Worm (Caenorhabditis elegans) whole organism, L2 larva: Measurements from ENCODE around the gene dmsr-12.

Source experiments
- C34F6.9 ChIP-seq: fragments of 150-350 bp; optimal IDR thresholded peaks from 2 replicates; lab custom pipeline; 2014; ENCODE audit warnings: missing biosample characterization, missing genetic modification characterization
- F13H6.1 ChIP-seq: sonication (generic microtip); optimal IDR thresholded peaks from 2 replicates; lab custom pipeline; 2016; ENCODE audit warnings: missing genetic modification characterization, missing compliant biosample characterization
- R02D3.7 ChIP-seq: fragments of 150-350 bp; optimal IDR thresholded peaks from 2 replicates; lab custom pipeline; 2014; ENCODE audit warnings: missing biosample characterization, missing genetic modification characterization
- Y55F3AM.14 ChIP-seq: fragments of 200-800 bp; sonication (Bioruptor generic); optimal IDR thresholded peaks from 2 replicates; lab custom pipeline; 2018; ENCODE audit warnings: mild to moderate bottlenecking, missing genetic modification characterization, missing compliant biosample characterization
- alr-1 ChIP-seq: fragments of 150-350 bp; optimal IDR thresholded peaks from 2 replicates; lab custom pipeline; 2014; ENCODE audit warnings: missing biosample characterization, missing genetic modification characterization
- aly-2 ChIP-seq: fragments of 150-350 bp; optimal IDR thresholded peaks from 2 replicates; lab custom pipeline; 2014; ENCODE audit warnings: missing biosample characterization, missing genetic modification characterization
- ama-1 ChIP-seq: fragments of 150-350 bp; optimal IDR thresholded peaks from 2 replicates; lab custom pipeline; 2018; ENCODE audit warnings: inconsistent platforms
- blmp-1 ChIP-seq: sonication (generic microtip); optimal IDR thresholded peaks from 2 replicates; lab custom pipeline; 2017; ENCODE audit warnings: missing genetic modification characterization, mild to moderate bottlenecking, missing compliant biosample characterization, antibody characterized with exemption, moderate library complexity; ENCODE audit not compliant: insufficient read depth
- ceh-16 ChIP-seq: fragments of 150-350 bp; optimal IDR thresholded peaks from 2 replicates; lab custom pipeline; 2014; ENCODE audit warnings: missing biosample characterization, missing genetic modification characterization
- crh-2 ChIP-seq: sonication (generic microtip); optimal IDR thresholded peaks from 2 replicates; lab custom pipeline; 2017; ENCODE audit warnings: missing biosample characterization, missing genetic modification characterization
- dmd-4 ChIP-seq: sonication (generic microtip); optimal IDR thresholded peaks from 2 replicates; lab custom pipeline; 2017; ENCODE audit warnings: missing biosample characterization, missing genetic modification characterization
- elt-1 ChIP-seq: fragments of 150-350 bp; optimal IDR thresholded peaks from 2 replicates; lab custom pipeline; 2014; ENCODE audit warnings: missing biosample characterization, missing genetic modification characterization
- gmeb-1 ChIP-seq: fragments of 150-350 bp; optimal IDR thresholded peaks from 2 replicates; lab custom pipeline; 2014; ENCODE audit warnings: missing biosample characterization, missing genetic modification characterization
- lin-11 ChIP-seq: fragments of 150-350 bp; sonication (generic microtip); optimal IDR thresholded peaks from 2 replicates; lab custom pipeline; 2014; ENCODE audit warnings: missing biosample characterization, missing genetic modification characterization, inconsistent platforms, mixed read lengths
- lin-13 ChIP-seq: fragments of 150-350 bp; optimal IDR thresholded peaks from 2 replicates; lab custom pipeline; 2014; ENCODE audit warnings: missing biosample characterization, missing genetic modification reagents, missing genetic modification characterization
- lsy-2 ChIP-seq, 2 experiments: fragments of 150-350 bp in 1 of 2; sonication (generic microtip) in 1 of 2; optimal IDR thresholded peaks; 2 replicates each; lab custom pipeline; 2014 to 2017; ENCODE audit warnings: missing biosample characterization in 2 of 2, missing genetic modification characterization in 2 of 2
- mab-5 ChIP-seq: fragments of 150-350 bp; optimal IDR thresholded peaks from 2 replicates; lab custom pipeline; 2014; ENCODE audit warnings: missing biosample characterization, missing genetic modification characterization
- mbf-1 ChIP-seq: sonication (generic microtip); optimal IDR thresholded peaks from 2 replicates; lab custom pipeline; 2017; ENCODE audit warnings: missing biosample characterization, missing genetic modification characterization
- mdl-1 ChIP-seq, 2 experiments: fragments of 150-350 bp in 1 of 2; sonication (generic microtip) in 1 of 2; optimal IDR thresholded peaks; 2 replicates each; lab custom pipeline; 2017; ENCODE audit warnings: missing biosample characterization in 2 of 2, missing genetic modification characterization in 2 of 2
- nhr-10 ChIP-seq: sonication (generic microtip); optimal IDR thresholded peaks from 2 replicates; lab custom pipeline; 2017; ENCODE audit warnings: missing biosample characterization, missing genetic modification characterization
- nhr-11 ChIP-seq: fragments of 150-350 bp; optimal IDR thresholded peaks from 2 replicates; lab custom pipeline; 2014; ENCODE audit warnings: missing biosample characterization, missing genetic modification characterization
- nhr-12 ChIP-seq: fragments of 150-350 bp; optimal IDR thresholded peaks from 2 replicates; lab custom pipeline; 2014; ENCODE audit warnings: missing biosample characterization, missing genetic modification characterization
- nhr-237 ChIP-seq: fragments of 150-350 bp; optimal IDR thresholded peaks from 2 replicates; lab custom pipeline; 2014; ENCODE audit warnings: missing biosample characterization, missing genetic modification characterization
- nhr-6 ChIP-seq: fragments of 150-350 bp; optimal IDR thresholded peaks from 2 replicates; lab custom pipeline; 2014; ENCODE audit warnings: missing biosample characterization, missing genetic modification characterization
- nhr-77 ChIP-seq: fragments of 150-350 bp; optimal IDR thresholded peaks from 2 replicates; lab custom pipeline; 2014; ENCODE audit warnings: missing biosample characterization, missing genetic modification characterization
- peb-1 ChIP-seq: fragments of 150-350 bp; optimal IDR thresholded peaks from 2 replicates; lab custom pipeline; 2014; ENCODE audit warnings: missing biosample characterization, missing genetic modification characterization
- sem-4 ChIP-seq: fragments of 150-350 bp; optimal IDR thresholded peaks from 2 replicates; lab custom pipeline; 2014; ENCODE audit warnings: missing biosample characterization, missing genetic modification reagents, missing genetic modification characterization
- skn-1 ChIP-seq: sonication (generic microtip); optimal IDR thresholded peaks from 2 replicates; lab custom pipeline; 2017; ENCODE audit warnings: missing biosample characterization, missing genetic modification characterization
- unc-39 ChIP-seq: fragments of 150-350 bp; optimal IDR thresholded peaks from 2 replicates; lab custom pipeline; 2014; ENCODE audit warnings: missing biosample characterization, missing genetic modification characterization
- unc-55 ChIP-seq: fragments of 150-350 bp; sonication (generic microtip); optimal IDR thresholded peaks from 3 replicates; lab custom pipeline; 2014; ENCODE audit warnings: missing biosample characterization, missing genetic modification reagents, missing genetic modification characterization
- unc-62 ChIP-seq: fragments of 150-350 bp; optimal IDR thresholded peaks from 2 replicates; lab custom pipeline; 2014; ENCODE audit warnings: missing biosample characterization, missing genetic modification reagents, missing genetic modification characterization
- zag-1 ChIP-seq: fragments of 150-350 bp; optimal IDR thresholded peaks from 2 replicates; lab custom pipeline; 2014; ENCODE audit warnings: missing biosample characterization, missing genetic modification characterization
- ztf-1 ChIP-seq: fragments of 200-800 bp; sonication (Bioruptor generic); conservative IDR thresholded peaks from 2 replicates; pipeline ENCODE4 v1.3.6; 2022; ENCODE audit warnings: missing genetic modification characterization, missing compliant biosample characterization
- ztf-11 ChIP-seq: sonication (generic microtip); optimal IDR thresholded peaks from 2 replicates; lab custom pipeline; 2017; ENCODE audit warnings: missing biosample characterization, missing genetic modification characterization

Gene dmsr-12

ce11 chrV:6764972-6765371 is 41.3 kb downstream of the dmsr-12 start, which contains the start of gene bbs-8:
Gene bbs-8 (minus strand): TSS chrV:6765072.
- TF ChIP-seq sem-4 (no peak), nhr-6 (tag; lab: Kevin White, UChicago) (no peak), nhr-237 (tag; lab: Kevin White, UChicago) (no peak), ama-1 (lab: Kevin White, UChicago) (no peak), zag-1 (tag; lab: Kevin White, UChicago) (no peak), aly-2 (no peak), gmeb-1 (tag; lab: Kevin White, UChicago) (no peak), nhr-77 (no peak)

- TF ChIP-seq ztf-11 (tag; lab: Kevin White, UChicago) (no peak), peb-1 (tag; lab: Kevin White, UChicago) (no peak), unc-39 (no peak), nhr-12 (tag; lab: Kevin White, UChicago) (no peak), skn-1 (tag; lab: Kevin White, UChicago) (no peak), Y55F3AM.14 (GFP tag; lab: Kevin White, UChicago) (no peak), elt-1 (tag; lab: Kevin White, UChicago) (no peak), F13H6.1 (tag; lab: Kevin White, UChicago) (no peak), ztf-1 (GFP tag; lab: Robert Waterston, UW) (no peak), nhr-6 (tag; lab: Kevin White, UChicago) (no peak), unc-62 (no peak), nhr-11 (tag; lab: Kevin White, UChicago) (no peak), dmd-4 (tag; lab: Kevin White, UChicago) (no peak), R02D3.7 (tag; lab: Kevin White, UChicago) (no peak), lin-13 (GFP tag; lab: Kevin White, UChicago) (no peak), crh-2 (tag; lab: Kevin White, UChicago) (no peak)
Observed at ce11 chrV:6762361-6762760, 43.9 kb downstream of the dmsr-12 start, which contains the start of gene T25F10.4. Gene T25F10.4 (minus strand): TSS chrV:6762461.

DNA sequence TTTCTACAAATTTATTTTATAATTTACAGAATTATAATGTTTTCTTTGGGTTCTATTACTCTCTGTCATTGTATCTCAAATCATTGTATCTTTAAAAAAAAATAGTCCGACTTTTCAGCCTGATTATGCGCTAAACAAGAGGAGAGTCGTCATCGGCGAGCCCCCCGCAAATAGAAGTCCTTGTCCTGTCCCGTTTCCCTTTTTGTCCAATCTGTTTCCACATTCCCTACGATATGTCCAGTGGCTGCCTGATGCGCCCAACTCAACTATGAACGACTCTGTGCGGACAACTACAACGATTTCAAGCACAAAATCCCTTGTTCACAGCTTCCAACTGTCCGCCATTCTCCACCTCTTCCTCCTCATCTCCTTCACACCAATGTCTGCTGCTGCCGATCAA is 48.2 kb downstream of the dmsr-12 start, which contains the start of gene dbl-1:
TSS of gene dbl-1 (plus strand) at position 119 of the 400 bp plus-strand sequence.
- no peak for TF ChIP-seq blmp-1
- no peak for TF ChIP-seq nhr-10 (tag; lab: Kevin White, UChicago)
- TF ChIP-seq lsy-2 (tag; optimal IDR thresholded peaks at IDR 0.05; lab: Kevin White, UChicago), result no peak
- no peak for TF ChIP-seq crh-2 (tag; lab: Kevin White, UChicago)
- no peak for TF ChIP-seq ceh-16 (tag; lab: Kevin White, UChicago)
- TF ChIP-seq mbf-1 (tag; lab: Kevin White, UChicago), result no peak
- TF ChIP-seq peb-1 (tag; lab: Kevin White, UChicago), result no peak
- TF ChIP-seq C34F6.9, result no peak
- TF ChIP-seq mdl-1 (tag; optimal IDR thresholded peaks at IDR 0.05; lab: Kevin White, UChicago), result no peak
- no peak for TF ChIP-seq sem-4
- no peak for TF ChIP-seq skn-1 (tag; lab: Kevin White, UChicago)
- no peak for TF ChIP-seq F13H6.1 (tag; lab: Kevin White, UChicago)
- no peak for TF ChIP-seq alr-1 (tag; lab: Kevin White, UChicago)
- no peak for TF ChIP-seq unc-55 (GFP tag; lab: Kevin White, UChicago)
- TF ChIP-seq lin-11 (tag; lab: Kevin White, UChicago), result no peak
- TF ChIP-seq elt-1 (tag; lab: Kevin White, UChicago), result no peak
- no peak for TF ChIP-seq unc-39
- no peak for TF ChIP-seq mab-5 (tag; lab: Kevin White, UChicago)
